Worm (Caenorhabditis elegans): ENCODE data around the gene daf-5.

Gene daf-5

ce11 chrII:14040204-14040842 is 11.8 kb downstream of the daf-5 start:
- no peak for TF ChIP-seq ceh-36 (tag; optimal IDR thresholded peaks at IDR 0.05)
- no peak for TF ChIP-seq ama-1 (optimal IDR thresholded peaks at IDR 0.05)
- no peak for TF ChIP-seq sea-1 (GFP tag; conservative IDR thresholded peaks at IDR 0.05)
- TF ChIP-seq tbx-11 (GFP tag; IDR thresholded peaks at IDR 0.05) = no peak
- no peak for TF ChIP-seq aly-1 (tag; optimal IDR thresholded peaks at IDR 0.05)
- TF ChIP-seq tra-4 (tag; optimal IDR thresholded peaks at IDR 0.05) = no peak
- no peak for TF ChIP-seq ceh-13 (GFP tag; optimal IDR thresholded peaks at IDR 0.05)
- TF ChIP-seq scrt-1 (GFP tag; IDR thresholded peaks at IDR 0.05) = 0 out of 2 replicates have a peak, but pooled peaks have one; percentile 5
- TF ChIP-seq tbx-37 (GFP tag; conservative IDR thresholded peaks at IDR 0.05) = no peak

- TF ChIP-seq tra-4 (tag; optimal IDR thresholded peaks at IDR 0.05) = no peak
- TF ChIP-seq aly-1 (tag; optimal IDR thresholded peaks at IDR 0.05) = no peak
- no peak for TF ChIP-seq tbx-11 (GFP tag; IDR thresholded peaks at IDR 0.05)
- TF ChIP-seq tbx-37 (GFP tag; conservative IDR thresholded peaks at IDR 0.05) = no peak
- no peak for TF ChIP-seq flt-1 (GFP tag; IDR thresholded peaks at IDR 0.05)
- no peak for TF ChIP-seq B0310.2 (tag; optimal IDR thresholded peaks at IDR 0.05)
- no peak for TF ChIP-seq F13C5.2 (tag; optimal IDR thresholded peaks at IDR 0.05)
- no peak for TF ChIP-seq hnd-1 (tag; optimal IDR thresholded peaks at IDR 0.05)
- TF ChIP-seq sea-1 (GFP tag; conservative IDR thresholded peaks at IDR 0.05) = no peak
- no peak for TF ChIP-seq ets-7 (tag; optimal IDR thresholded peaks at IDR 0.05)
- no peak for TF ChIP-seq hmbx-1 (tag; optimal IDR thresholded peaks at IDR 0.05)
- no peak for TF ChIP-seq scrt-1 (GFP tag; IDR thresholded peaks at IDR 0.05)
Measured at ce11 chrII:14039811-14040203, 12.3 kb downstream of the daf-5 start.

- TF ChIP-seq pes-1 (GFP tag; IDR thresholded peaks at IDR 0.05) (no peak), flt-1 (GFP tag; IDR thresholded peaks at IDR 0.05) (no peak), scrt-1 (GFP tag; IDR thresholded peaks at IDR 0.05) (no peak), hnd-1 (tag; optimal IDR thresholded peaks at IDR 0.05) (no peak), hmbx-1 (tag; optimal IDR thresholded peaks at IDR 0.05) (no peak), tbx-11 (GFP tag; IDR thresholded peaks at IDR 0.05) (no peak), ceh-36 (tag; optimal IDR thresholded peaks at IDR 0.05) (no peak), tbx-37 (GFP tag; conservative IDR thresholded peaks at IDR 0.05) (0 out of 2 replicates have a peak, but pooled peaks have one; percentile 18)
Measured at ce11 chrII:14038331-14038730, 13.8 kb downstream of the daf-5 start.

ce11 chrII:14037484-14038303 is 14.4 kb downstream of the daf-5 start:
- TF ChIP-seq F13C5.2 (tag; optimal IDR thresholded peaks at IDR 0.05) = no peak
- TF ChIP-seq B0310.2 (tag; optimal IDR thresholded peaks at IDR 0.05) = no peak
- no peak for TF ChIP-seq hmg-4 (GFP tag; optimal IDR thresholded peaks at IDR 0.05)
- no peak for TF ChIP-seq scrt-1 (GFP tag; IDR thresholded peaks at IDR 0.05)
- TF ChIP-seq sea-1 (GFP tag; conservative IDR thresholded peaks at IDR 0.05) = no peak
- TF ChIP-seq ceh-36 (tag; optimal IDR thresholded peaks at IDR 0.05) = no peak
- no peak for TF ChIP-seq ama-1 (optimal IDR thresholded peaks at IDR 0.05)
- TF ChIP-seq tra-4 (tag; optimal IDR thresholded peaks at IDR 0.05) = no peak
- TF ChIP-seq pes-1 (GFP tag; IDR thresholded peaks at IDR 0.05) = no peak
- no peak for TF ChIP-seq flt-1 (GFP tag; IDR thresholded peaks at IDR 0.05)
- TF ChIP-seq tbx-37 (GFP tag; conservative IDR thresholded peaks at IDR 0.05) = no peak
- TF ChIP-seq aly-1 (tag; optimal IDR thresholded peaks at IDR 0.05) = no peak
- TF ChIP-seq hmbx-1 (tag; optimal IDR thresholded peaks at IDR 0.05) = no peak
- TF ChIP-seq ceh-13 (GFP tag; optimal IDR thresholded peaks at IDR 0.05) = no peak
- TF ChIP-seq tbx-11 (GFP tag; IDR thresholded peaks at IDR 0.05) = no peak
- no peak for TF ChIP-seq hnd-1 (tag; optimal IDR thresholded peaks at IDR 0.05)

- peak; percentile 73 for TF ChIP-seq ceh-36 (tag; optimal IDR thresholded peaks at IDR 0.05)
- TF ChIP-seq tbx-37 (GFP tag; conservative IDR thresholded peaks at IDR 0.05) = no peak
Measured at ce11 chrII:14036724-14037483, 15.2 kb downstream of the daf-5 start.

- TF ChIP-seq F13C5.2 (tag; optimal IDR thresholded peaks at IDR 0.05) (no peak), hnd-1 (tag; optimal IDR thresholded peaks at IDR 0.05) (no peak), B0310.2 (tag; optimal IDR thresholded peaks at IDR 0.05) (no peak), ceh-13 (GFP tag; optimal IDR thresholded peaks at IDR 0.05) (no peak), hmg-4 (GFP tag; optimal IDR thresholded peaks at IDR 0.05) (no peak), pes-1 (GFP tag; IDR thresholded peaks at IDR 0.05) (no peak), tbx-11 (GFP tag; IDR thresholded peaks at IDR 0.05) (no peak), ama-1 (optimal IDR thresholded peaks at IDR 0.05) (no peak), tbx-37 (GFP tag; conservative IDR thresholded peaks at IDR 0.05) (no peak), ceh-36 (tag; optimal IDR thresholded peaks at IDR 0.05) (no peak)
Measured at ce11 chrII:14034559-14034958, 17.5 kb downstream of the daf-5 start.

- TF ChIP-seq F13C5.2 (tag; optimal IDR thresholded peaks at IDR 0.05) (no peak), tra-4 (tag; optimal IDR thresholded peaks at IDR 0.05) (no peak), tbx-11 (GFP tag; IDR thresholded peaks at IDR 0.05) (no peak), hmbx-1 (tag; optimal IDR thresholded peaks at IDR 0.05) (no peak), ceh-13 (GFP tag; optimal IDR thresholded peaks at IDR 0.05) (no peak), hmg-4 (GFP tag; optimal IDR thresholded peaks at IDR 0.05) (no peak), hnd-1 (tag; optimal IDR thresholded peaks at IDR 0.05) (no peak), flt-1 (GFP tag; IDR thresholded peaks at IDR 0.05) (no peak)
Measured at ce11 chrII:14032705-14033104, 19.4 kb downstream of the daf-5 start.

All from whole organism, early embryonic.